Worm (Caenorhabditis elegans) whole organism, dauer: Measurements from ENCODE around the gene T25B9.4.

Source experiments
- unc-62 ChIP-seq: sonication (generic microtip); optimal IDR thresholded peaks from 2 replicates; lab custom pipeline; 2017; ENCODE audit warnings: missing biosample characterization, missing genetic modification reagents, missing genetic modification characterization

The T25B9.4 gene

DNA sequence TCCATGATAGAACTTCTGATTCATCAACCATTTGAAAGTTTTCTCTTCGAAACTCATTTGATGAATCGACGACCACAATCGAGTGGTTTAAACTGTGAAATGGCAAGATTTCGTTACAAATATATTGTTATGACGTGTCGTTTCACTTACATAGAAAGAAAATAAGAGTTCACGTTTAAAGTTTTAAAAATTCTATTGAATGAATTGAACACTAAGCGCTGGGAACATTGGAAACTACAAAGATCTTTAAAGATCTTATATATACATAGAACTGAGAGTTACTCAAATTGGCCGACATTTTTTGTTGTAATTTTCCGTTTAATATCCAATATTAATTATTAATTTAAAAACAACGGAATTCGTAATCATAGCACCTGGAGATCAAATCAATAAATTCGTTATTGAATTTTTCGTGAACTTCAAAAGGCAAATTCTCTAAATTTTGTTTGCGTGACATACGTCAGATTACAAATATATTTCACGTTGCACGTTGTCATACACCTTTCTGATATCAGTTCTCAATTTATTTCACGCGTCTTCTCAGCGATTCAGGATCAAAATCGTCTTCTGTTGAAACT, at the start of gene T25B9.4, which contains the start of gene T25B9.6:
T25B9.4 (minus strand) TSS at position 101 of the 578 bp plus-strand sequence.
T25B9.6 (plus strand) TSS at position 528 of the 578 bp plus-strand sequence.
- TF ChIP-seq unc-62 (GFP tag; lab: Kevin White, UChicago) = no peak

DNA sequence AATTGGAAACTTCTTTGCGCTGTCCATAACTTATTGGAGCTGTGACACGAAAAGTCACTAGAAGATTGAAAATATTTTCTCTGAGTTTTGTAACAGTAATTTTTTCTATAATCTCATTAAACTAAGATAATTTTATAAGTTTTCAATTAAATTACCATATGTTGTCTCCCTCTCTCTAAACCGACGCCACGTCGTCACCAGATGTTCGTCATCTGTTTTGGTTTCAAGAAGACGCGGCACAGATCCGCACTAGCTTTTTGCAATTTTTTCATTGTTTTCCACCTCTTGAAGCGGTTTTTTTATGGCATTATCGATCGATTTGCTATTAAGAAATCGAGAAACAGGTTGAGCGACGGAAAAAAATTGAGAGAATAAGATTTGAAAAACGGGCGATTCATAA, 46.5 kb upstream of the T25B9.4 start:
- no peak for TF ChIP-seq unc-62 (GFP tag; lab: Kevin White, UChicago)

DNA sequence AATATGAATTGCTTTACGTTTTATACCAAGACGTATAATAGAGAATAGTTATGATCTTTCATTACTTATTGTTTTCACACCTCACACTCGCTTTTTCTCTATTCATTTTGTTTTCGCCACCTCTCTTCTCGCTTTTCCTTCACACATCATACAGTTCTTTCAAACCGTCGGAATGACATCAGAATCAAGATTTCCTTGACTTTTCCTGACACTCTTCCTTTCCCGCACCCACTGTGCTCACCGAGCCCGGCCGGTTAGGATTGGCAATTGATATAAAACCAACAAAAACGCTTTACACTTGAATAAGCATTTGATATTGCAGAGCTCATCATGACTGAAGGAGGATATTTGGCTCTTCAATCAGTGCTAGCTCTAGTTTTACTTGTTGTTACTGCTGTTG, 41.8 kb upstream of the T25B9.4 start, which contains the start of gene zipt-2.1:
zipt-2.1 (plus strand) TSS at position 301 of the 400 bp plus-strand sequence.
- TF ChIP-seq unc-62 (GFP tag; lab: Kevin White, UChicago) = no peak

DNA sequence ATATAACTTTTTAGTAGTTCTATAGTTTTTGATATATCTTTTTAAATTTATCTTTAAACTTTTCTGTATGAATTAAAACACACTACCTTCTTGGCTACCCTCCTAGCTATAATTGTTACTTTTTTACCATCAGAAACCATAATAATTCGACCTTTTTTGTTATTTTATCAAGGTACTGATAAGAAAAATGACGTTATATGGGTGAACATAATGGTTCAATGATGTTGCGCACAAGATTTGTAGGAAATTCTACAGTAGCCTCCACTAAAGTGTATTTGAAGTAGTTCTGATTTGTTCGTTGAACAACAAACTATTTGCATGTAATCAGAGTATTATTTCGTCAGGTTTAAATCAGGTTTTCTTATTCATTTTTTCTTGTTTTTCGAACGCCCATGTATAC, 41.1 kb upstream of the T25B9.4 start:
- TF ChIP-seq unc-62 (GFP tag; lab: Kevin White, UChicago) = no peak

DNA sequence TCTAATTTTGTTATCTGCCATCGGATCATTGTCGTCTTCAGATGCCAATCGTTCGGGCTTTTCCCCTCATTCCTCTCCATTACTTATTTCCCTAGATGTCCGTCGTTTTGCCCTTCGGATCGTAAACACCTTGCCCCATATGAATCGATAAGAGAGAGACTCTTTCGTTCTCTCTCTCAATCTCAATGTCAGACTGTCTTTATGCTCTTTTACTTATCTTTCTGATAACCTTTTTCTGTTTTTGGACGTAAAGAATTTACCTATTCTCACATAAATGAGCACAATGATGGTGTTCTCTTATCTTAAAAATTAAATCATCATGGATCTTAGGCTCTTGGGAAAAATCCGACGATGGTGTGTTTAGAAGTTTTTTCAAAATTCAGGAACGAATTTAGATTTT, 39.2 kb upstream of the T25B9.4 start:
- TF ChIP-seq unc-62 (GFP tag; lab: Kevin White, UChicago) = no peak

DNA sequence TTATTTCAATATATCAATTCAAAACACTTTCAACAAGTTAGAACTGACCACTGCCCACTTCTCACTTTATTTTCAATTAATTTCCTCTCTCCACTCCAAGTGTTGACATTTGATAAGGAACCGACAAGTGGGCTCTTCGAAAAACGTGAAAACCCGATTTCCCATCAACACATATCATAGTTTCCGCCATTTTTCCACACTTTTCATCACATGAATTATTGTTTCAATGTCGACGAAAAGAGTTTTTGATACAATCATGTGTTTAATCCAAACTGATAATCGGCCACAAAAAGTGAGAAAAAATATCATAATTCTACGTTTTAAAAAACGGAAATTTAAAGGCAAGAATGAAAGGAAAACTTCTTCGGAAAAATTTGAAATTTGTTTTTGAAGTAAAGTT, 38.2 kb upstream of the T25B9.4 start:
- no peak for TF ChIP-seq unc-62 (GFP tag; lab: Kevin White, UChicago)

DNA sequence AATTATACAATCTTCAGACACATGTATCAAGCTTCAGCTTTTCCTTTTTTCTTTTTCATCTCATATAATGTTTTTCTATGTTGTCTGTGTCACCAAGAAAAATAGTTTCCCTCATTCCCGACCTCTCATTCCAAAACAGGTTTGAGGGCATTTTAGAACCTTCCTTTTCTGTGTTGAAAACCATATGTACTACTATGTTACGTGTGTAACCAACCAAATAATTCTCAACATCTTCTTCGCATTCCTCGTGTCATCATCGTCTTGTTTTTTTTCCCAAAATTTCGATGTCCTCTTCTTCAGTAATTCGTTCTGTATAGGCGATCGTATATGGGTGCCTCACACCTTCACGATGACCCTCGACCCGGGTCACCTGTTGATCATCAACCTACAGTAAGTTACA, 32.8 kb upstream of the T25B9.4 start, which contains the start of gene pept-2:
pept-2 (plus strand) TSS at position 301 of the 400 bp plus-strand sequence.
- TF ChIP-seq unc-62 (GFP tag; lab: Kevin White, UChicago) = no peak

DNA sequence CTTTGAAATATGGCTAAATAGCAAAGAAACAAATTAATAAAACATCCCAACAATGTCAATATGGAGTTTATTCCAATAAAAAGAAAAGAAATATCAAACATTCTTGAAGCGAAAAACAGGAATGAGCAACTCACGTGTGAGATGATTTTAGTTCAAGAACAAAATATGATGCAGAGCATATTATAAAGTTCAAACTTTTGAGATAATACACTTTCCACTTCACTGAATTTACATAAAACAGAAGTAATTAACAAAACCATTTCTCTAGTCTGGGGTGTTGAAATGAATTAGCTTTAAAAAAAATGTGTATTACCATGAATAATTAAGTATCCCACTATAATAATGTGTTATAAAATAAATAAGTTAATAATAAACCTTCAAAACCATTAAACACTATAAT, 29.2 kb upstream of the T25B9.4 start, which contains the start of gene srd-7:
srd-7 (minus strand) TSS at position 101 of the 400 bp plus-strand sequence.
- TF ChIP-seq unc-62 (GFP tag; lab: Kevin White, UChicago) = no peak

DNA sequence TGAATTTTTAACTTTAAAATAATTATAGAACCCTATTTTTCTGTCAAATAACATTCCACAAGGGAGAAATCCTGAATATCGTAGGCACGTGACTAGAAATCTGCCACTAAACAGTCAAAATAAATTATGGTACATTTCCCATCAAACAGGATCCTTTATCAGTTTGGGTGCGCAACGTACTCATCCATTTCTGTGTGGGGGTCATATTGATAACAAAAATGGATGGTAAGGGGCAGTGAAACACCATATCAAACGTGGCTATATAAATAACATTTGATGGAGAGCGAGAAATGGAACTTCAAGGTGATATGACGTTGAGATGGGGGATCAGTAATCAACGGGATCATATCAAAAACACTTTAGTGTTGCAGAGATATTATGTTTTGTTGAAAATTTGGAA, 26.6 kb upstream of the T25B9.4 start:
- TF ChIP-seq unc-62 (GFP tag; lab: Kevin White, UChicago) = no peak

DNA sequence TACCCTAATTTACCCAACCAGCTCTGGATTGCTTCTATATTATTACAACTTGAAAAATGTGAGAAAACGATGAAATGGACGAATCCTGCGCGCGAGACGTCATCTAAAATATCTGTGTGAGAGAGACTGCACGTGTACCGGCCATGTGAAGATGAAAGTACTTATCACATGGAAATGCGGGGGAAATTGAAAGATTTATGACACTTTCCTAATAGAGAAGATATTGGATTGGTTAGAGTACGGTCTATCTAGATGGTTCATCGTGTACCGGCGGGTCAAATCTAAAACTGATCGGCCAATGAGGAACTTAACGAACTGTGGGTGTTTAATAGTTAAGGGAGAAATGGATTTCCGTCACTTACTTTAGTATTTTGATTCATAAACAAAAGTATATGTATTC, 24.5 kb upstream of the T25B9.4 start:
- no peak for TF ChIP-seq unc-62 (GFP tag; lab: Kevin White, UChicago)

DNA sequence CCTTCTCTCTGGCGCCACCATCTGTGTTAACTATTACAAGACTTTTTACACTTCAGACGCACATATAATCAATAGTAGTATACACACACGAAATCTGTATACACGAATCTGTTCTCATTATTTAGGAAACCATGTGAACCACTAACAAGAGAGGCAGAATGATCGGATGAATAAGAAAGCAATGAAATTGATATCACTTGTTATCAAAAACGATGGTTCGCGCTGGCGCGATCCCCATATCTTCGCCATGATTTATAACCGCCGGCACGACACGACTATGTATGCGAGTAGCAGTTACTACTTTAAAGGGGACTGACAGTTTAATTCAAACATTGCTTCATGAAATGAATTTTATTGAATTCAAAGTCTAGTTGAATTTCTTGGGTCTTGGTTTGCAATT, 23.8 kb upstream of the T25B9.4 start:
- no peak for TF ChIP-seq unc-62 (GFP tag; lab: Kevin White, UChicago)

DNA sequence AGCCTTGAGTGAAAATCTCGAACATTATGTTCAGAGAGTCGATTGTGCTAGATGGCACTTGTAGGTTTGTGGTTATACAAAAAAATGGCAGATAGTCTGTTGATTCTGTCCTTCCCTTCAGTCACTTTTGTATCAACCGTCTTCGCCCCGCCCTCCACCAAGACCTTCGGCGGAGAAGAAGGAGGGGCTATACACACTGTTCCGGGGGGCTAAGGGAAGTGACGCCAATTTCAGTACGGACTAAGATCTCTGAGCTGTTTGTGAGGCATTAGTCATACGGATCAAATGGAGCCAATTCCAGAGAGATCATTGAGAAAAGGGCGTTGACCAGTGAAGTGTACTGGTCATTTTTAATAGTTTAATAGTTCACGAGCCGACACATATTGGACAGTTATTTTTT, 23.1 kb upstream of the T25B9.4 start, which contains the start of gene swt-3:
swt-3 (minus strand) TSS at position 101 of the 400 bp plus-strand sequence.
- TF ChIP-seq unc-62 (GFP tag; lab: Kevin White, UChicago) = no peak

DNA sequence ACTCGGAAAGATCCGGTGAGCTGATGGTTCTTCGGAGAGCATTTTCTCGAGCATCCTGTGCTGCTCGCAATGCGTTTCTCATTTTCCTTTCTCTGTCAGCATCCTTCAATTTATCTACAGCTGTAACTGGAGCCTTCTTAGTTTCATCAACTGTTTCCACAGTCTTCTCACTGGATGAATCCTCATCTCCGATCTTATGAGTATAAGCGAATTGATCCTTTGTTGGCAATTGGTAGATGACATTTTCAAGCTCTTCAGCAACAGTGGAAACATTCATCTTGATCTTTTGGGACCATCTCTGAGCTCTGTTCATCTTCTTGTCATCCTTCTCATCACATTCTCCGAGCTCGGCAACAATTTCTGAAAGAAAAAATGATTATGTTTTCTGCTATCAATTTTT, 21.8 kb upstream of the T25B9.4 start:
- no peak for TF ChIP-seq unc-62 (GFP tag; lab: Kevin White, UChicago)

DNA sequence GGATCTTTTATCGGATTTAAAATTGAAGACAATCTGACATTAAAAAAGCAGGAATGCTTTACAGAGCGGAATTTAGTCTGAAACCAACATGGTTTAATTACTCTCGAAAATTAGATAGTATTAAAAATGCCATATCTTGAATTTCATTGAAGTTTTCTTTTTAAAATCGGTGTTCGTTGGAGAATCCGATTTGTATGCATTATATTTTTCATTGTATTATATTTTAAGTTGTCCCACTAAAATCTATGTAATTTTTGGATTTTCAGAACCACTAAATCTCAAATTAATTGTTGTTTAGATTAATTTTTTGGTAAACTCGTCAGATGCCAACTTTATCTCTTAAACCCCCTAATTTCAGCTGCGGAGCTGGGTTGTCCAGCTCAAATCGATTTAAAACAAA, 21.1 kb upstream of the T25B9.4 start:
- no peak for TF ChIP-seq unc-62 (GFP tag; lab: Kevin White, UChicago)

DNA sequence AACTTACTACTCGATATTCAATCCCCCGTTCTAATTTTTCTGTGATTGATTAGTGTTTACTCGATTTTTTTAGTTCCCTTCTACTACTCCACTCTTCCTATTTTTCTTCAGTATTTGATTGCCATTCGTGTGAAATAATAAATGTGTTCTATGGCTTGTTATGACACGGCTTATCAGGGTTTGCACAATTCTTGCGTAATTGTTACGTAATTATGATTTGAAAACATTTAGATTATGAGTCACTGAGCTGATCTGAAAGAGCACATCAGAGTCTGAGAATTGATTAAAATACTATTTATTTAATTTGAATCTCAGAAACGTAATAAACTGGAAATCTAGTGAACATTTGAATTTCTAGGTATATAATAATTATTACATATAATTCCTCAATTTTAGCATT, 20.1 kb upstream of the T25B9.4 start:
- no peak for TF ChIP-seq unc-62 (GFP tag; lab: Kevin White, UChicago)

DNA sequence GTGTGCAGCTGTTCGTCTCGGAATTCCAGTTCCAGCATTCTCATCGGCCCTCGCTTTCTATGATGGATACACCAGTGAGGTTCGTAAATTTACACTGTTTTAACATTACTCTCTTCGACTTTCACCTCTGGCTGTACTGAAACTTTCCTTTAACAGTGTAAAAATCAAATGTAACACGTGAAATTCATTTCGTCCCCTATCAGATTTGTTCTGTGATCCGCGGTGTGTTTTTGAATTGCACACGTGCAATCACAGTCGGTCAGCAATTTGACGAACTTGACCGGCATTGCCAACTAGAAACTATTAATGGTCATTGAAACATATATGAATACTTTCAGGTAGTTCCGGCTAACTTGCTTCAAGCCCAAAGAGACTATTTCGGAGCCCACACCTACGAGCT, 19.6 kb upstream of the T25B9.4 start:
- no peak for TF ChIP-seq unc-62 (GFP tag; lab: Kevin White, UChicago)

DNA sequence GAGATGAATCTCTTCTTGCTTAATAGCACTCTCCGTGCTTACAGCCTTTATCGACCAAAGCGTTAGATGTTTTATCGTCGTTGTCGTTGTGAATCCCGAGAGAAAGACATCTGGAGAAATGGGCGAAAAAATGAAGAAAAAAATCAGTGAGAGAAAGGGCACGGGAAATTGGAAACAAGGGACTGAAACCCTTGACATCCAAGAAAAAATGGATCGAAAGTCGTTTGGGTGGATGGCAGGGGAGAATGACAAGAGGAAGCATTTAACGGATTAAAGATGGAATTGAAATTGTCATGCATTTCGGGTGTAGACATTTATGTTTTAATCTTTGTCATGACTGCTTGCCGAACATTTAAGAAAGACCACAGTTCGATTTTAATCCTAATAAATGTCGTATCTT, 16.3 kb upstream of the T25B9.4 start, which contains the start of gene inpp-1:
inpp-1 (minus strand) TSS at position 101 of the 400 bp plus-strand sequence.
- no peak for TF ChIP-seq unc-62 (GFP tag; lab: Kevin White, UChicago)
